Fruit fly (Drosophila melanogaster) whole organism, embryonic: ENCODE data around the gene cysu.
A peak's percentile ranks its signal among the peaks of the same experiment; 100 is the strongest.

Experiments used
- CG10147 ChIP-seq: fragments of 200-800 bp; sonication (Bioruptor generic); optimal IDR thresholded peaks from 2 replicates; lab custom pipeline; 2019; ENCODE audit warnings: missing biosample characterization, mild to moderate bottlenecking, missing genetic modification characterization, moderate library complexity
- CG10462 ChIP-seq: fragments of 200-800 bp; sonication (Bioruptor generic); optimal IDR thresholded peaks from 2 replicates; lab custom pipeline; 2016; ENCODE audit warnings: missing biosample characterization, missing genetic modification characterization
- CG10654 ChIP-seq: fragments of 200-800 bp; sonication (Bioruptor generic); optimal IDR thresholded peaks from 2 replicates; lab custom pipeline; 2016; ENCODE audit warnings: missing biosample characterization, missing genetic modification characterization
- CG12219 ChIP-seq: fragments of 200-800 bp; sonication (Bioruptor generic); optimal IDR thresholded peaks from 3 replicates; lab custom pipeline; 2018; ENCODE audit warnings: missing biosample characterization, mild to moderate bottlenecking, missing genetic modification characterization
- CG13775 ChIP-seq: fragments of 200-800 bp; sonication (Bioruptor generic); optimal IDR thresholded peaks from 3 replicates; lab custom pipeline; 2017; ENCODE audit warnings: missing biosample characterization, mild to moderate bottlenecking, missing genetic modification characterization
- CG14667 ChIP-seq: fragments of 200-800 bp; sonication (Bioruptor generic); IDR thresholded peaks from 2 replicates; pipeline ENCODE4 v1.3.6; 2022; ENCODE audit warnings: missing biosample characterization, missing genetic modification characterization
- CG15073 ChIP-seq: fragments of 200-800 bp; sonication (Bioruptor generic); optimal IDR thresholded peaks from 2 replicates; lab custom pipeline; 2016; ENCODE audit warnings: missing biosample characterization, missing genetic modification characterization
- CG18011 ChIP-seq: fragments of 200-800 bp; sonication (Bioruptor generic); optimal IDR thresholded peaks from 2 replicates; lab custom pipeline; 2017; ENCODE audit warnings: missing biosample characterization, missing genetic modification characterization, mild to moderate bottlenecking, moderate library complexity, missing genotype
- CG18599 ChIP-seq: fragments of 200-800 bp; sonication (Bioruptor generic); optimal IDR thresholded peaks from 3 replicates; lab custom pipeline; 2017; ENCODE audit warnings: missing biosample characterization, missing genetic modification characterization, mild to moderate bottlenecking, moderate library complexity, missing genetic modification reagents
- CG18764 ChIP-seq: fragments of 200-800 bp; sonication (Bioruptor generic); optimal IDR thresholded peaks from 3 replicates; lab custom pipeline; 2016; ENCODE audit warnings: missing biosample characterization, missing genetic modification characterization
- CG31365 ChIP-seq: fragments of 200-800 bp; sonication (Bioruptor generic); optimal IDR thresholded peaks from 2 replicates; lab custom pipeline; 2018; ENCODE audit warnings: missing biosample characterization, mild to moderate bottlenecking, missing genetic modification characterization
- CG4404 ChIP-seq: fragments of 200-800 bp; sonication (Bioruptor generic); IDR thresholded peaks from 2 replicates; pipeline ENCODE4 v1.3.6; 2022; ENCODE audit warnings: missing biosample characterization, missing genetic modification characterization
- CG7786 ChIP-seq: fragments of 200-800 bp; sonication (Bioruptor generic); optimal IDR thresholded peaks from 2 replicates; lab custom pipeline; 2016; ENCODE audit warnings: missing biosample characterization, missing genetic modification characterization
- CG7963 ChIP-seq: fragments of 200-800 bp; sonication (Bioruptor generic); IDR thresholded peaks from 3 replicates; pipeline ENCODE4 v1.3.6; 2022; ENCODE audit warnings: missing biosample characterization, missing genetic modification characterization; ENCODE audit not compliant: partially characterized antibody
- CG8944 ChIP-seq: fragments of 200-800 bp; sonication (Bioruptor generic); optimal IDR thresholded peaks from 3 replicates; lab custom pipeline; 2016; ENCODE audit warnings: missing biosample characterization, missing genetic modification characterization
- CG9609 ChIP-seq: fragments of 200-800 bp; sonication (Bioruptor generic); optimal IDR thresholded peaks from 3 replicates; lab custom pipeline; 2016; ENCODE audit warnings: missing biosample characterization, missing genetic modification characterization
- CG9727 ChIP-seq: fragments of 200-800 bp; sonication (Bioruptor generic); optimal IDR thresholded peaks from 3 replicates; lab custom pipeline; 2017; ENCODE audit warnings: missing biosample characterization, mild to moderate bottlenecking, missing genetic modification characterization
- Dip3 ChIP-seq: fragments of 200-800 bp; sonication (Bioruptor generic); optimal IDR thresholded peaks from 3 replicates; lab custom pipeline; 2016; ENCODE audit warnings: missing biosample characterization, missing genetic modification characterization
- Gug ChIP-seq: fragments of 200-800 bp; sonication (Bioruptor generic); IDR thresholded peaks from 4 replicates; pipeline ENCODE4 v1.3.6; 2022; ENCODE audit warnings: missing biosample characterization, missing genetic modification characterization
- HLH3B ChIP-seq: fragments of 200-800 bp; sonication (Bioruptor generic); IDR thresholded peaks from 2 replicates; pipeline ENCODE4 v1.3.6; 2022; ENCODE audit warnings: missing biosample characterization, missing genetic modification characterization
- HmgZ ChIP-seq: fragments of 200-800 bp; sonication (Bioruptor generic); optimal IDR thresholded peaks from 2 replicates; lab custom pipeline; 2018; ENCODE audit warnings: missing biosample characterization, mild to moderate bottlenecking, missing genetic modification characterization
- Lpt ChIP-seq: fragments of >200 bp; optimal IDR thresholded peaks from 2 replicates; lab custom pipeline; 2018; ENCODE audit warnings: missing biosample characterization, missing genetic modification characterization
- MTF-1 ChIP-seq: fragments of 200-800 bp; sonication (Bioruptor generic); optimal IDR thresholded peaks from 2 replicates; lab custom pipeline; 2018; ENCODE audit warnings: missing biosample characterization, mild to moderate bottlenecking, missing genetic modification characterization, borderline replicate concordance
- Mad ChIP-seq: fragments of 200-800 bp; sonication (Bioruptor generic); optimal IDR thresholded peaks from 2 replicates; lab custom pipeline; 2016; ENCODE audit warnings: missing biosample characterization, missing genetic modification characterization
- NFAT ChIP-seq: fragments of 200-800 bp; sonication (Bioruptor generic); IDR thresholded peaks from 2 replicates; pipeline ENCODE4 v1.3.6; 2022; ENCODE audit warnings: missing biosample characterization, missing genetic modification characterization
- Ptx1 ChIP-seq: fragments of 200-800 bp; sonication (Bioruptor generic); IDR thresholded peaks from 2 replicates; pipeline ENCODE4 v1.3.6; 2022; ENCODE audit warnings: missing biosample characterization, missing genetic modification characterization
- Side ChIP-seq: fragments of 200-800 bp; sonication (Bioruptor generic); optimal IDR thresholded peaks from 2 replicates; lab custom pipeline; 2016; ENCODE audit warnings: missing biosample characterization, missing genetic modification characterization
- Spps ChIP-seq: fragments of 200-800 bp; sonication (Bioruptor generic); optimal IDR thresholded peaks from 2 replicates; lab custom pipeline; 2018; ENCODE audit warnings: missing biosample characterization, mild to moderate bottlenecking, missing genetic modification characterization
- Tbp ChIP-seq: fragments of >200 bp; optimal IDR thresholded peaks from 2 replicates; lab custom pipeline; 2018; ENCODE audit warnings: missing biosample characterization, missing genetic modification characterization
- Vsx1 ChIP-seq: fragments of 200-800 bp; sonication (Bioruptor generic); optimal IDR thresholded peaks from 2 replicates; lab custom pipeline; 2017; ENCODE audit warnings: missing biosample characterization, mild to moderate bottlenecking, missing genetic modification characterization, missing genetic modification reagents
- ci ChIP-seq: fragments of 200-800 bp; sonication (Bioruptor generic); IDR thresholded peaks from 3 replicates; pipeline ENCODE4 v1.3.6; 2022; ENCODE audit warnings: missing biosample characterization, missing genetic modification characterization
- dm ChIP-seq: fragments of 200-800 bp; sonication (Bioruptor generic); optimal IDR thresholded peaks from 3 replicates; lab custom pipeline; 2016; ENCODE audit warnings: missing biosample characterization, missing genetic modification characterization
- fu2 ChIP-seq: fragments of 200-800 bp; sonication (Bioruptor generic); optimal IDR thresholded peaks from 2 replicates; lab custom pipeline; 2016; ENCODE audit warnings: missing biosample characterization, missing genetic modification characterization
- gcm ChIP-seq: fragments of 200-800 bp; sonication (Bioruptor generic); optimal IDR thresholded peaks from 2 replicates; lab custom pipeline; 2019; ENCODE audit warnings: missing biosample characterization, mild to moderate bottlenecking, missing genetic modification characterization, moderate library complexity
- gem ChIP-seq: fragments of 200-800 bp; sonication (Bioruptor generic); optimal IDR thresholded peaks from 2 replicates; lab custom pipeline; 2019; ENCODE audit warnings: missing biosample characterization, mild to moderate bottlenecking, missing genetic modification characterization, moderate library complexity
- grn ChIP-seq: fragments of 200-800 bp; sonication (Bioruptor generic); optimal IDR thresholded peaks from 3 replicates; lab custom pipeline; 2017; ENCODE audit warnings: missing biosample characterization, missing genetic modification characterization
- ind ChIP-seq: fragments of 200-800 bp; sonication (Bioruptor generic); optimal IDR thresholded peaks from 3 replicates; lab custom pipeline; 2016; ENCODE audit warnings: missing biosample characterization, missing genetic modification characterization
- jumu ChIP-seq: fragments of 200-800 bp; sonication (Bioruptor generic); optimal IDR thresholded peaks from 3 replicates; lab custom pipeline; 2016; ENCODE audit warnings: missing biosample characterization, missing genetic modification characterization
- kah ChIP-seq: fragments of 200-800 bp; sonication (Bioruptor generic); optimal IDR thresholded peaks from 2 replicates; lab custom pipeline; 2018; ENCODE audit warnings: missing biosample characterization, mild to moderate bottlenecking, missing genetic modification characterization
- mld ChIP-seq: fragments of 200-800 bp; sonication (Bioruptor generic); IDR thresholded peaks from 3 replicates; pipeline ENCODE4 v1.3.6; 2022; ENCODE audit warnings: missing biosample characterization, missing genetic modification characterization; ENCODE audit not compliant: partially characterized antibody
- org-1 ChIP-seq: fragments of 200-800 bp; sonication (Bioruptor generic); optimal IDR thresholded peaks from 2 replicates; lab custom pipeline; 2017; ENCODE audit warnings: missing biosample characterization, missing genetic modification characterization
- ro ChIP-seq: fragments of 200-800 bp; sonication (Bioruptor generic); IDR thresholded peaks from 2 replicates; pipeline ENCODE4 v1.3.6; 2022; ENCODE audit warnings: missing biosample characterization, missing genetic modification characterization
- sna ChIP-seq: fragments of 200-800 bp; sonication (Bioruptor generic); IDR thresholded peaks from 2 replicates; pipeline ENCODE4 v1.3.6; 2022; ENCODE audit warnings: missing biosample characterization, missing genetic modification characterization; ENCODE audit not compliant: partially characterized antibody
- sob ChIP-seq: fragments of 200-800 bp; sonication (Bioruptor generic); IDR thresholded peaks from 2 replicates; pipeline ENCODE4 v1.3.6; 2022; ENCODE audit warnings: missing biosample characterization, missing genetic modification characterization
- sr ChIP-seq: fragments of 200-800 bp; sonication (Bioruptor generic); IDR thresholded peaks from 3 replicates; pipeline ENCODE4 v1.3.6; 2022; ENCODE audit warnings: missing biosample characterization, missing genetic modification characterization
- stc ChIP-seq: fragments of 200-800 bp; sonication (Bioruptor generic); IDR thresholded peaks from 2 replicates; pipeline ENCODE4 v1.3.6; 2022; ENCODE audit warnings: missing biosample characterization, missing genetic modification characterization
- tgo ChIP-seq: fragments of 200-800 bp; sonication (Bioruptor generic); IDR thresholded peaks from 3 replicates; pipeline ENCODE4 v1.3.6; 2022; ENCODE audit warnings: missing biosample characterization, missing genetic modification characterization
- tll ChIP-seq, 2 experiments: fragments of 200-800 bp in 1 of 2; fragments of >200 bp in 1 of 2; sonication (Bioruptor generic) in 1 of 2; optimal IDR thresholded peaks; 2 replicates each; lab custom pipeline; 2017 to 2019; ENCODE audit warnings: missing biosample characterization in 2 of 2, missing genetic modification characterization in 2 of 2, mild to moderate bottlenecking in 1 of 2, moderate library complexity in 1 of 2
- twi ChIP-seq: fragments of 200-800 bp; optimal IDR thresholded peaks from 2 replicates; lab custom pipeline; 2019; ENCODE audit warnings: missing biosample characterization, mild to moderate bottlenecking, missing genetic modification characterization, moderate library complexity
- unc-4 ChIP-seq: fragments of 200-800 bp; sonication (Bioruptor generic); IDR thresholded peaks from 2 replicates; pipeline ENCODE4 v1.3.6; 2022; ENCODE audit warnings: missing biosample characterization, missing genetic modification characterization; ENCODE audit not compliant: partially characterized antibody
- vfl ChIP-seq: fragments of 200-800 bp; sonication (Bioruptor generic); optimal IDR thresholded peaks from 2 replicates; lab custom pipeline; 2016; ENCODE audit warnings: missing biosample characterization, missing genetic modification characterization

The cysu gene

DNA sequence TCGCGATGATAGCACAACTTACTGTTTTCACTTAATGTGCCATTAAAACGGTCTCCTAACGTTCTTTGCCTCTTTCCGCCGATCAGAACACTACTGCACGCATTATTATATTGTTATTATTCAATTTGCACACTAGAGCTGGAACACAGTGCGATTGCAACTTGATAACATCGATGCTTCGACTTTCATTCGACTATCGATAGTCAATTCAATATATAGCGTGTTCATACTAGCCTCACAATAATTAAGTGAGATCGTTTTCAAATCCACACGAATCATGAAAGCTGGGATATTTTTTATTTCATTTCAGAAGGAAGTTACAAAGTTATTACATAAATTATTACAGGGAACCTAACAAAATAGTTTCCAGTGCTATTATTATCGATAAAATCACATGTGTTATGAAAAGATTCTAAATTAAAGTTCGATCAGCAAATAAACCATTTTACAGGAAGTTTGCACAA lies 24.2 kb upstream of the cysu start (continued):
- TF ChIP-seq unc-4 (GFP tag; lab: Robert Waterston, UW) (peak; percentile 78), stc (0 out of 2 replicates have a peak, but pooled peaks have one; percentile 32), CG10147 (GFP tag; lab: Kevin White, UChicago) (no peak), org-1 (no peak), gem (peak; percentile 80), sna (GFP tag; lab: Robert Waterston, UW) (peak; percentile 63; the same call in 1 of the 2 replicates), CG8944 (GFP tag; lab: Kevin White, UChicago) (no peak), ind (GFP tag; lab: Kevin White, UChicago) (peak; percentile 33), ro (GFP tag; lab: Robert Waterston, UW) (no peak), Ptx1 (peak; percentile 47; the same call in 1 of the 2 replicates), Tbp (GFP tag; lab: Kevin White, UChicago) (no peak), CG10654 (GFP tag; lab: Kevin White, UChicago) (no peak), MTF-1 (GFP tag; lab: Kevin White, UChicago) (no peak), Mad (GFP tag; lab: Kevin White, UChicago) (peak; percentile 12), jumu (peak; percentile 42), twi (tag; lab: Kevin White, UChicago) (peak; percentile 11), CG4404 (no peak), CG15073 (GFP tag; lab: Kevin White, UChicago) (no peak), Side (GFP tag; lab: Kevin White, UChicago) (no peak), CG10462 (GFP tag; lab: Kevin White, UChicago) (no peak), HmgZ (tag; lab: Kevin White, UChicago) (peak; percentile 84), tgo (GFP tag; lab: Robert Waterston, UW) (peak; percentile 40; the same call in 1 of the 3 replicates), fu2 (GFP tag; lab: Kevin White, UChicago) (peak; percentile 67), Vsx1 (GFP tag; lab: Kevin White, UChicago) (no peak), kah (GFP tag; lab: Kevin White, UChicago) (no peak), HLH3B (GFP tag; lab: Robert Waterston, UW) (no peak), CG18011 (GFP tag; lab: Kevin White, UChicago) (peak; percentile 52), mld (GFP tag; lab: Robert Waterston, UW) (0 out of 3 replicates have a peak, but pooled peaks have one; percentile 41), Lpt (no peak), CG12219 (no peak), CG18599 (GFP tag; lab: Kevin White, UChicago) (peak; percentile 59), grn (peak; percentile 76), CG7786 (GFP tag; lab: Kevin White, UChicago) (peak; percentile 54), Dip3 (GFP tag; lab: Kevin White, UChicago) (peak; percentile 64), CG18764 (GFP tag; lab: Kevin White, UChicago) (peak; percentile 9), dm (GFP tag; lab: Kevin White, UChicago) (peak; percentile 21), gcm (GFP tag; lab: Kevin White, UChicago) (no peak), CG14667 (GFP tag; lab: Robert Waterston, UW) (no peak), CG13775 (peak; percentile 67), vfl (GFP tag; lab: Kevin White, UChicago) (peak; percentile 54), CG31365 (tag; lab: Kevin White, UChicago) (no peak), tll (GFP tag; optimal IDR thresholded peaks at IDR 0.05; lab: Kevin White, UChicago) (no peak), NFAT (GFP tag; lab: Robert Waterston, UW) (peak; percentile 43; the same call in 1 of the 2 replicates), CG9609 (GFP tag; lab: Kevin White, UChicago) (peak; percentile 48), Gug (GFP tag; lab: Robert Waterston, UW) (no peak; the same call in 3 of the 4 replicates), sob (0 out of 2 replicates have a peak, but pooled peaks have one; percentile 43), Spps (no peak), CG7963 (peak; percentile 73; the same call in 2 of the 3 replicates), sr (GFP tag; lab: Robert Waterston, UW) (no peak), ci (GFP tag; lab: Robert Waterston, UW) (no peak), CG9727 (GFP tag; lab: Kevin White, UChicago) (no peak)
